Worm (Caenorhabditis elegans) whole organism, L3 larva: ENCODE measurements around the gene K10G9.2.

Experiments used
- ama-1 ChIP-seq: fragments of 150-350 bp; optimal IDR thresholded peaks from 2 replicates; lab custom pipeline; 2018
- ceh-28 ChIP-seq: fragments of 150-350 bp; optimal IDR thresholded peaks from 2 replicates; lab custom pipeline; 2014; ENCODE audit warnings: missing biosample characterization, missing genetic modification reagents, missing genetic modification characterization
- daf-12 ChIP-seq: fragments of 150-350 bp; optimal IDR thresholded peaks from 2 replicates; lab custom pipeline; 2014; ENCODE audit warnings: missing biosample characterization, missing genetic modification reagents, missing genetic modification characterization
- eor-1 ChIP-seq, 2 experiments: fragments of 150-350 bp; optimal IDR thresholded peaks; 2 replicates each; lab custom pipeline; 2014 to 2018; ENCODE audit warnings: missing biosample characterization in 2 of 2, missing genetic modification characterization in 2 of 2
- fkh-10 ChIP-seq: sonication (generic microtip); optimal IDR thresholded peaks from 2 replicates; lab custom pipeline; 2017; ENCODE audit warnings: missing biosample characterization, missing genetic modification reagents, missing genetic modification characterization
- hmg-11 ChIP-seq: sonication (generic microtip); optimal IDR thresholded peaks from 2 replicates; lab custom pipeline; 2016; ENCODE audit warnings: missing genetic modification characterization, missing compliant biosample characterization
- jun-1 ChIP-seq: fragments of 150-350 bp; optimal IDR thresholded peaks from 2 replicates; lab custom pipeline; 2014; ENCODE audit warnings: missing biosample characterization, missing genetic modification reagents, missing genetic modification characterization
- nhr-28 ChIP-seq: fragments of 150-350 bp; optimal IDR thresholded peaks from 2 replicates; lab custom pipeline; 2014; ENCODE audit warnings: missing biosample characterization, missing genetic modification characterization
- pqm-1 ChIP-seq: fragments of 150-350 bp; optimal IDR thresholded peaks from 2 replicates; lab custom pipeline; 2017; ENCODE audit warnings: missing biosample characterization, missing genetic modification characterization, inconsistent platforms
- skn-1 ChIP-seq: fragments of 150-350 bp; optimal IDR thresholded peaks from 2 replicates; lab custom pipeline; 2014; ENCODE audit warnings: missing biosample characterization, missing genetic modification characterization
- snpc-4 ChIP-seq: fragments of 150-350 bp; optimal IDR thresholded peaks from 2 replicates; lab custom pipeline; 2014; ENCODE audit warnings: missing biosample characterization, missing genetic modification characterization
- ztf-4 ChIP-seq: fragments of 150-350 bp; optimal IDR thresholded peaks from 2 replicates; lab custom pipeline; 2014; ENCODE audit warnings: missing biosample characterization, missing genetic modification characterization

DNA sequence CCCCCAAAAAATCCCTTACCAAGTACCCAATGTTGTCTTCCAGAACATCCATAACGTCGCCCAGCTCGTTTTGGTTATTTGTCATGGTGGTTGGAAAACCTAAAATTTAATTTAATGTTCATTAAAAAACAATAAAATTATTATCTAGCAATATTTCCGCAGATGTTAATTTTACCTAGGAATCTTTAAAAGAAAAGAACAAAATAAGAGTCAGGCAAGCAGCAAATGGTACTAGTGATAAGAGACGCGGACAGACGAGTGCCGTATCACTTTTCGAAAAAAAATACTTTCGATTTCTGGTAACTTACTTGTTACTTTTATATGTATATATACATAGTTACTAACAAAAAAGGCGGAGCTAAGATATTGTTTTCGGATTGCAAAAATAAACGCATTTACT lies 25.3 kb downstream of the K10G9.2 start, which contains the start of gene T07A5.7:
- TF ChIP-seq jun-1 (tag; lab: Kevin White, UChicago) = no peak
- no peak for TF ChIP-seq pqm-1 (tag; lab: Kevin White, UChicago)
- no peak for TF ChIP-seq skn-1
- no peak for TF ChIP-seq fkh-10
- no peak for TF ChIP-seq snpc-4
- no peak for TF ChIP-seq ceh-28
- TF ChIP-seq hmg-11 = no peak
- TF ChIP-seq ztf-4 (tag; lab: Kevin White, UChicago) = no peak
- TF ChIP-seq nhr-28 (tag; lab: Kevin White, UChicago) = no peak
- TF ChIP-seq eor-1 (tag; optimal IDR thresholded peaks at IDR 0.05; lab: Kevin White, UChicago) = no peak
- no peak for TF ChIP-seq ama-1 (lab: Kevin White, UChicago)
- no peak for TF ChIP-seq daf-12 (tag; lab: Kevin White, UChicago)
